Worm (Caenorhabditis elegans) whole organism, mixed stage, embryonic: ENCODE measurements around the gene ZK1307.8.

Experiments
- flh-1 ChIP-seq: fragments of 200-800 bp; sonication (Bioruptor generic); optimal IDR thresholded peaks from 2 replicates; lab custom pipeline; 2018; ENCODE audit warnings: mild to moderate bottlenecking, missing genetic modification characterization, moderate library complexity, missing compliant biosample characterization
- lin-13 ChIP-seq: fragments of 150-350 bp; optimal IDR thresholded peaks from 2 replicates; lab custom pipeline; 2014; ENCODE audit warnings: missing biosample characterization, missing genetic modification characterization
- nhr-237 ChIP-seq: fragments of 150-350 bp; optimal IDR thresholded peaks from 2 replicates; lab custom pipeline; 2014; ENCODE audit warnings: missing biosample characterization, missing genetic modification characterization

DNA sequence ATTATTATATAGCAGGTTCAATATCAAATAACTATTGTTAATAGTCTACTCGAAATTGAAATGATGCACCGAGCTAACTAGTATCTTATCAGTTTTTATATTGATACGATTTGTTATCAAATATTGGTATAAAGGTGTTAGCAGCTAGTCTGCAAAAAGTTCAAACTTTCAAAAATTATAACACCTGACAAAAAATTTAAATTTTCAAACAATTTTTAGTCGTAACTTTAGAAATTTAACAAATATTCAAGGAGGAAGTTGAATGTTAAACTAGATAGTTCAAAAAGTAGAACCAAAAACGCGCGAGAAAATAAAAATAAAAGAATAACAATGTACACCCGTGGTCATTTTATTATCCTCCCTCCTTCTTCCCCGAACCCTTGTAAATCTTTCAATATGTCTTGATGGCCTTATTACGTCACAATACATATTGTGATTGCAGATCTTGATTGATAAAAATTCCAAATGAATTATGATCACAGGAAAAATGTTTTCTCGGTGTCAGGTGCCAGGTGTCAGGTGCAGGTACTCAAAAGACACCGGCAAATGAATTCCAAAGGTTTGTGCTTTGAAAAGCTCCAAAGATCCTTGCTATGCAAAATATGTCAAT lies 31.2 kb downstream of the ZK1307.8 start, which contains the start of gene ZK1307.1:
- TF ChIP-seq lin-13, result no peak
- TF ChIP-seq nhr-237, result no peak
- no peak for TF ChIP-seq flh-1 (GFP tag; lab: Kevin White, UChicago)
